Fruit fly (Drosophila melanogaster) whole organism, adult: Measurements from ENCODE around the gene CG14362.
A peak's percentile ranks its signal among the peaks of the same experiment; 100 is the strongest.

Experiments
- CG11617 ChIP-seq: fragments of 200-800 bp; sonication (Bioruptor generic); optimal IDR thresholded peaks from 2 replicates; lab custom pipeline; 2017; ENCODE audit warnings: mild to moderate bottlenecking, missing biosample characterization, missing genetic modification reagents, missing genetic modification characterization
- CG12768 ChIP-seq: fragments of 200-800 bp; sonication (Bioruptor generic); optimal IDR thresholded peaks from 2 replicates; lab custom pipeline; 2017; ENCODE audit warnings: missing biosample characterization, missing genetic modification characterization, mild to moderate bottlenecking, moderate library complexity, missing genetic modification reagents
- CG14711 ChIP-seq: fragments of 200-800 bp; sonication (Bioruptor generic); optimal IDR thresholded peaks from 2 replicates; lab custom pipeline; 2018; ENCODE audit warnings: missing biosample characterization, mild to moderate bottlenecking, missing genetic modification characterization, moderate library complexity
- CG1620 ChIP-seq: fragments of 200-800 bp; sonication (Bioruptor generic); optimal IDR thresholded peaks from 2 replicates; lab custom pipeline; 2016; ENCODE audit warnings: missing biosample characterization, missing genetic modification characterization
- CG33017 ChIP-seq: fragments of 200-800 bp; sonication (Bioruptor generic); optimal IDR thresholded peaks from 2 replicates; lab custom pipeline; 2018; ENCODE audit warnings: missing biosample characterization, mild to moderate bottlenecking, missing genetic modification characterization, moderate library complexity
- CG5204 ChIP-seq: fragments of 200-800 bp; sonication (Bioruptor generic); optimal IDR thresholded peaks from 2 replicates; lab custom pipeline; 2016; ENCODE audit warnings: missing biosample characterization, missing genetic modification characterization
- CG7045 ChIP-seq: fragments of 200-800 bp; sonication (Bioruptor generic); optimal IDR thresholded peaks from 2 replicates; lab custom pipeline; 2017; ENCODE audit warnings: missing biosample characterization, mild to moderate bottlenecking, missing genetic modification characterization
- CG7101 ChIP-seq: fragments of 200-800 bp; sonication (Bioruptor generic); optimal IDR thresholded peaks from 2 replicates; lab custom pipeline; 2018; ENCODE audit warnings: missing biosample characterization, mild to moderate bottlenecking, missing genetic modification characterization, moderate library complexity
- Clk ChIP-seq: fragments of 200-800 bp; sonication (Bioruptor generic); optimal IDR thresholded peaks from 2 replicates; lab custom pipeline; 2017; ENCODE audit warnings: missing biosample characterization, missing genetic modification characterization
- Crg-1 ChIP-seq: fragments of 200-800 bp; sonication (Bioruptor generic); optimal IDR thresholded peaks from 2 replicates; lab custom pipeline; 2016; ENCODE audit warnings: missing biosample characterization, missing genetic modification characterization
- Hr96 ChIP-seq: fragments of 200-800 bp; sonication (Bioruptor generic); optimal IDR thresholded peaks from 2 replicates; lab custom pipeline; 2016; ENCODE audit warnings: missing biosample characterization, missing genetic modification characterization
- Mnt ChIP-seq: fragments of 200-800 bp; sonication (Bioruptor generic); optimal IDR thresholded peaks from 2 replicates; lab custom pipeline; 2016; ENCODE audit warnings: missing biosample characterization, mild to moderate bottlenecking, missing genetic modification characterization
- bab1 ChIP-seq: fragments of 200-800 bp; sonication (Bioruptor generic); optimal IDR thresholded peaks from 3 replicates; lab custom pipeline; 2019; ENCODE audit warnings: missing biosample characterization, mild to moderate bottlenecking, missing genetic modification characterization, moderate library complexity
- cic ChIP-seq: fragments of 200-800 bp; sonication (Bioruptor generic); optimal IDR thresholded peaks from 2 replicates; lab custom pipeline; 2017; ENCODE audit warnings: missing biosample characterization, mild to moderate bottlenecking, missing genetic modification characterization, moderate library complexity
- cnc ChIP-seq, 2 experiments: fragments of >200 bp; optimal IDR thresholded peaks; 2 replicates each; lab custom pipeline; 2017
- kay ChIP-seq: fragments of 200-800 bp; sonication (Bioruptor generic); peaks from one replicate; lab custom pipeline; 2016; ENCODE audit warnings: missing biosample characterization, missing genetic modification characterization, borderline replicate concordance
- ovo ChIP-seq: fragments of 200-800 bp; sonication (Bioruptor generic); optimal IDR thresholded peaks from 2 replicates; lab custom pipeline; 2016; ENCODE audit warnings: missing biosample characterization, missing genetic modification characterization
- pad ChIP-seq: fragments of 200-800 bp; sonication (Bioruptor generic); optimal IDR thresholded peaks from 3 replicates; lab custom pipeline; 2017; ENCODE audit warnings: missing biosample characterization, missing genetic modification characterization, mild to moderate bottlenecking, moderate library complexity, missing genetic modification reagents
- tj ChIP-seq: fragments of 200-800 bp; sonication (Bioruptor generic); optimal IDR thresholded peaks from 3 replicates; lab custom pipeline; 2017; ENCODE audit warnings: missing biosample characterization, mild to moderate bottlenecking, missing genetic modification characterization, moderate library complexity
- toe ChIP-seq: fragments of 200-800 bp; sonication (Bioruptor generic); optimal IDR thresholded peaks from 2 replicates; lab custom pipeline; 2016; ENCODE audit warnings: missing biosample characterization, missing genetic modification characterization

The CG14362 gene

DNA sequence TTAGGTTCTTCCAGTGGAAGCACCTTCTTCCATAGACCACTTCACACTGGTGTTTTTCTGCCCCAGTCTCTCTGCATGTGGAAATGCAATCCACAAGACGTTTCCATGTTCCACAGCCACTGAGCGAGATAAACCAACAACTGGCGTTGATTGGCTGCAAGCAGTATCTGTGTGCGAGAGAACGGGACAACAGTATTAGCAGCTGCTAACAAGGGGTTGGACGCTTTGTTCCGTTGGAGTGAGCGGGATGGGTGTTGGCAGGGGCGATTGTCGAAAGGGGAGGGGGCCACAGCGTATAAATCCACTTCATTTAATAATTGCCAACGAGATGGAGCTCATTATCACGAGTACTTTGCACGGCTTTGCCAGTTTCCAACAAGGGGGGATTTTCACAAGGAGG is 21.9 kb upstream of the CG14362 start:
- TF ChIP-seq pad (peak; percentile 97), CG33017 (tag; lab: Kevin White, UChicago) (no peak), Mnt (GFP tag; lab: Kevin White, UChicago) (no peak), Hr96 (GFP tag; lab: Kevin White, UChicago) (no peak)

DNA sequence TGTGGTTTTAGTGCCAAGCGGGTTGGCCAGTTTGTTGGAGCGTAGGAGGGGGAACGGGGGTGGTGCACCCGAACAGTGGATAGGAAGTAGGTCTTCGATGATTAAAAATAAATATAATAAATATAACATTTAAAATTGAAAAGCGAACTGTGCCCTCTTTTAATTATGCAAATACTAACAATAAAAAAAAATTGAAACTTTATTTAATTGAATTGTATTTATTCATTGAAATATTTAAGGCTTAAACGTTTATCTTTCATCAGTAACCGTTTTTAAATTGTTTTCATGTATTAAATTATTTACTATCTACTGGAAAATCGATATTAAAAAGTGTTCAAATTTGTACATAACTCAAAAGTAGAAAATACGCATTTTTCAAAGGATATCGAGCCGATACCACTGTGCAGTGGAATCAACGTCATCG is 20.2 kb upstream of the CG14362 start:
- TF ChIP-seq CG12768 (GFP tag; lab: Kevin White, UChicago) (no peak), CG7101 (no peak), CG14711 (tag; lab: Kevin White, UChicago) (no peak), cnc (optimal IDR thresholded peaks at IDR 0.05; lab: Kevin White, UChicago) (no peak), CG5204 (GFP tag; lab: Kevin White, UChicago) (no peak), ovo (no peak), CG11617 (GFP tag; lab: Kevin White, UChicago) (no peak), tj (no peak), toe (no peak), Crg-1 (no peak), Mnt (GFP tag; lab: Kevin White, UChicago) (no peak), kay (no peak), CG1620 (no peak), bab1 (no peak), CG33017 (tag; lab: Kevin White, UChicago) (no peak), pad (no peak), cic (GFP tag; lab: Kevin White, UChicago) (no peak), Clk (GFP tag; lab: Kevin White, UChicago) (no peak), CG7045 (GFP tag; lab: Kevin White, UChicago) (no peak)

DNA sequence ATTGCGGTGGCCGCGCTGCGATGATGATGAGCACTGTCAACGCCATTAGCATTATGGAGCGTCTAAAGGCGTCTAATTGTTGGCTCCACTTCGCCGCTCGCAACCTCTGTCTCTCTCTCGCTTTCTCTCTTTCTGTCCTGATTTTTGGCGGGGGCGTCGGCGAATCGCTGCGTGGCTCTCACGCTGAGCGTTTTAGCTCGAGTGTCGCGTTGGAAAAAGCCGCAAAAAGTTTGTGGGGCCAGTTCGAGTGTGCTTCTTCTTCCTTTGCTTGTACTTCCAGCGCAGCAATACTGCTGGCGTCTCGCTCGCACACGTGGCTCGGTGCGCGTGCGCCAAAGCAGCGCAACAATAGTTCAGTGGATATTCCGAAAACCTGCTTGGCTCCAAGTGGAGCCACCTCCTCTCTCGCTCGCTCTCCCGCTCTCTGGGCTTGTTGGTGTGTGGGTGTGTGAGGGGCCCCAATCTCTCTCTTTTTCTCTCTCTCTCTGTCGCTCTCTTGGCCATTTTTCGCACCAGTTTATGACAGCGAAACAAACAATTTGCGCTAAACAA is 19.7 kb upstream of the CG14362 start, which contains the start of gene E5:
TSS of gene E5 (minus strand) at position 51 of the 552 bp plus-strand sequence.
- TF ChIP-seq pad (peak; percentile 90), ovo (no peak), toe (no peak), cnc (optimal IDR thresholded peaks at IDR 0.05; lab: Kevin White, UChicago) (no peak), CG7045 (GFP tag; lab: Kevin White, UChicago) (no peak)

DNA sequence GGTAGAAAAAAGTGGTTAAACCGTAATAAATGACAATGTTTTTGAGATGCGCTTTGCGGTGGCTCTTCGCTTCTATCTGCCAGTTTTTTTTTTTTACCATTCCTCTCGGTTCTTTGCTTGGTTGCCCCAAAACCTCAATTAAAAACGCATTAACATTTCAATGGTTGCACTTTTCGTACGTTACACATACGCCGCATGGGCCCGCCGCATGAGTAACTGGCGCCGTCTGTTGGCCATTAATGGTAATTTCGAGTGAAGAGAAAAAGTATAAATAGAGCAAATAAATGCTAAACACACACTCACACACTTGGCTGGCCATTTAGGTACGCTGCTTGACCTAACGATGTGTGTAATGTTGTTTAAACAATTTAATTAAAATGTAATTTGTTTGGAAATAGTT is 16.9 kb upstream of the CG14362 start:
- TF ChIP-seq Crg-1: no peak
- TF ChIP-seq Clk (GFP tag; lab: Kevin White, UChicago): no peak
- no peak for TF ChIP-seq bab1
- TF ChIP-seq cnc (optimal IDR thresholded peaks at IDR 0.05; lab: Kevin White, UChicago): no peak
- no peak for TF ChIP-seq cic (GFP tag; lab: Kevin White, UChicago)
- TF ChIP-seq CG14711 (tag; lab: Kevin White, UChicago): no peak
- no peak for TF ChIP-seq CG7045 (GFP tag; lab: Kevin White, UChicago)
- TF ChIP-seq CG12768 (GFP tag; lab: Kevin White, UChicago): no peak
- no peak for TF ChIP-seq kay
- no peak for TF ChIP-seq CG11617 (GFP tag; lab: Kevin White, UChicago)
- no peak for TF ChIP-seq toe
- no peak for TF ChIP-seq CG7101
- TF ChIP-seq Hr96 (GFP tag; lab: Kevin White, UChicago): no peak
- no peak for TF ChIP-seq CG33017 (tag; lab: Kevin White, UChicago)
- no peak for TF ChIP-seq ovo
- TF ChIP-seq tj: no peak
- TF ChIP-seq CG5204 (GFP tag; lab: Kevin White, UChicago): no peak

DNA sequence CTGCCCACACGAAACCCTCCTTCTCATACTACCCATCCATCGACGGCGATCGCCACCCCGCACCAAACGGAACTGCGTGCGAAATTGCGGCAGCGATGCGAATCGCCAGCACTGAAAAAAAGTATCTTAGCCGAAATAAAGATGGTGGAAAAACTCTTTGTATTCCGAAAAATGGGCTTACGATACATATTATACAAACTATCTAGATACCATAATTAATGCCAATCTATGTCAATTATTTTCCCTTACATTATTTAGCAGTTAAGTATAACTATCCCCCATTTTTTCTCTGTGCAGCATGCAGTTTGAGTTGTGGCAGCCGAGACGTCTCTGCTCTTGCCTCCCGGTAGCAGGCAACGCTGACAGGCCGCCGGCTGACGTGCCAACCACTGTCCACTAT is 6.6 kb upstream of the CG14362 start:
- TF ChIP-seq CG7101 (no peak), cnc (optimal IDR thresholded peaks at IDR 0.05; lab: Kevin White, UChicago) (no peak), CG5204 (GFP tag; lab: Kevin White, UChicago) (no peak), Hr96 (GFP tag; lab: Kevin White, UChicago) (no peak), CG12768 (GFP tag; lab: Kevin White, UChicago) (no peak), kay (no peak), bab1 (no peak), CG11617 (GFP tag; lab: Kevin White, UChicago) (no peak), Mnt (GFP tag; lab: Kevin White, UChicago) (no peak), Clk (GFP tag; lab: Kevin White, UChicago) (no peak)

DNA sequence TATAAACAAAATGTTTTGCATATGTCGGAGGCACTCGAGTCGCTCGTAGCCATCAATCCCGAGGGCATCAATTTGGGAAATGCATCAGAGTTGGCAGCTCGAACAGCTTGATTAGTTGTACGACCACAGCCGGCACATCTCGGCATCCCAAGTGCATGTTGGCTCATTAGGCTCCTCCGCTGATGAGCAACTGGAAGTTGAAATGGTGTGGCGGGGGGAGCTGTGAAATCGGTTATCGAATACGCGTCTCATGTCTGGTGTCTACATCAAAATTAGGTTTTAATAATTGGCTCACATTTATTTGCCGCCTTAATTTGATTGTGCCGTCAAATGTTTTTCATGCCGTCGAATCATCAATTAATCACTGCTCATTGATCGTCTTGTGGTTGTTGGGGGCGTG is 4.0 kb upstream of the CG14362 start:
- TF ChIP-seq CG7101 (no peak), bab1 (no peak), CG33017 (tag; lab: Kevin White, UChicago) (no peak), CG12768 (GFP tag; lab: Kevin White, UChicago) (no peak), Mnt (GFP tag; lab: Kevin White, UChicago) (no peak), Clk (GFP tag; lab: Kevin White, UChicago) (no peak), Hr96 (GFP tag; lab: Kevin White, UChicago) (no peak), Crg-1 (no peak), cic (GFP tag; lab: Kevin White, UChicago) (no peak), CG14711 (tag; lab: Kevin White, UChicago) (no peak), kay (no peak), toe (no peak)

DNA sequence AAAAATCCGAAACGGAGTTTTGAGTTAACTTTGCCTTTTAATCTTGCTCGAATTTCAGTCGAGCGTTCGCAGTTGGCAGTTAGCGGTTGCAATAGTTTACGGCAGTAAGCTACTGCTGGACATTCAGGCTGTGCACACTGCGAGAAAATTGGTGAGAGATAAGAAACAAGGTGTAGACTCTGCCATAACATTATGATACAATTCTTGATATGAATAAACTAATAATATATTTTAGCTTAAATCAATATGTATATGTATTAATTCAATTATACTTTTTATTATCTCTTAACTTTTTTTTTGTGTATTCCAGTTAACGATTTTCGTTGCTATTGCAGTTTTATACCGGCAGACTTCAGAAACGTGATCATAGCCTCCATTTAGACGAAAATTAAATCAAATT is 2.1 kb upstream of the CG14362 start:
- TF ChIP-seq Crg-1 (no peak), tj (no peak), toe (no peak), cic (GFP tag; lab: Kevin White, UChicago) (no peak), Clk (GFP tag; lab: Kevin White, UChicago) (no peak), cnc (optimal IDR thresholded peaks at IDR 0.05; lab: Kevin White, UChicago) (no peak), CG7101 (no peak), Hr96 (GFP tag; lab: Kevin White, UChicago) (no peak), CG33017 (tag; lab: Kevin White, UChicago) (no peak), CG12768 (GFP tag; lab: Kevin White, UChicago) (no peak), bab1 (no peak), CG11617 (GFP tag; lab: Kevin White, UChicago) (no peak), CG5204 (GFP tag; lab: Kevin White, UChicago) (no peak), CG7045 (GFP tag; lab: Kevin White, UChicago) (no peak)
